Fruit fly (Drosophila melanogaster): ENCODE measurements around the gene Act88F.

- TF ChIP-seq ttk (optimal IDR thresholded peaks at IDR 0.05) (no peak), psq (optimal IDR thresholded peaks at IDR 0.05) (no peak), insv (optimal IDR thresholded peaks at IDR 0.05) (no peak), Myc (optimal IDR thresholded peaks at IDR 0.05) (no peak), Sin3A (optimal IDR thresholded peaks at IDR 0.05) (no peak), h (optimal IDR thresholded peaks at IDR 0.05) (no peak)
These were observed 3.0 kb upstream of the Act88F start for dm6 chr3R:15436799-15437198.
